Worm (Caenorhabditis elegans) whole organism, mixed stage, embryonic: ENCODE results near the gene spat-1.

Experiments used
- lin-13 ChIP-seq: fragments of 150-350 bp; optimal IDR thresholded peaks from 2 replicates; lab custom pipeline; 2014; ENCODE audit warnings: missing biosample characterization, missing genetic modification characterization
- ztf-11 ChIP-seq: fragments of 150-350 bp; optimal IDR thresholded peaks from 2 replicates; lab custom pipeline; 2014; ENCODE audit warnings: missing biosample characterization, missing genetic modification characterization

DNA sequence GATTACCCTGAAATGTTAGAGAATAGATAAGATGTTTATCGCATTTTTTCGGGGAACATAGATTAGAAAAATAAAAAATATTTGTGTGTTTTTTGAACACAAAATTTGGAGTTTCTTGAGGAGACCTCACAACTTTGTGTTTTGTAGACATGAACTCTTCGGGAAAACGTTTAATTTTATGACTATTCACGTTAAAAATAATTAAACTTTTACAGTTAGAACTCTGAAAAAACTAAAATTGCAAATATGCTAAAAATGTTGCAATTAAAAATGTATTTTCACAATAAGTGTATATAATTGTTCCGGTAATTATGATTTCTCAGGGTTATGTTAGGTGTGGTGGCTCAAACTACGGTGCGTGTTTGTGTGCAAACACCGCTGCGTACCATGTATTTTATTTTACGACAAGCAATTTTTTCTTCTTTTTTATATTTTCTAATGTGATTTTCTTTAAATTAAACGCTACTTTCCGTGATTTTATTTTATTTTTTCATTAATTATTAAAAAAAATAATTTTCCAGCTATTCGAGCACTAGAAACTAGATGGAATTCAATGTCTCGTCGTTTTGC, at the start of gene spat-1, which contains the start of gene F57C2.5:
- no peak for TF ChIP-seq ztf-11
- peak; percentile 54 for TF ChIP-seq lin-13 (tag; lab: Kevin White, UChicago)
